Fruit fly (Drosophila melanogaster) whole organism, embryonic: ENCODE data around the gene PpV.

Experiments
- B-H1 ChIP-seq: fragments of 200-800 bp; sonication (Bioruptor generic); IDR thresholded peaks from 3 replicates; pipeline ENCODE4 v1.3.6; 2022; ENCODE audit warnings: missing biosample characterization, missing genetic modification characterization
- CG10274 ChIP-seq: fragments of 200-800 bp; sonication (Bioruptor generic); optimal IDR thresholded peaks from 3 replicates; lab custom pipeline; 2017; ENCODE audit warnings: missing biosample characterization, mild to moderate bottlenecking, missing genetic modification characterization
- CG10565 ChIP-seq: fragments of 200-800 bp; sonication (Bioruptor generic); optimal IDR thresholded peaks from 3 replicates; lab custom pipeline; 2016; ENCODE audit warnings: missing biosample characterization, mild to moderate bottlenecking, missing genetic modification characterization
- CG10959 ChIP-seq: fragments of 200-800 bp; sonication (Bioruptor generic); IDR thresholded peaks from 2 replicates; pipeline ENCODE4 v1.3.6; 2022; ENCODE audit warnings: missing biosample characterization, missing genetic modification characterization
- CG11085 ChIP-seq: fragments of 200-800 bp; sonication (Bioruptor generic); IDR thresholded peaks from 2 replicates; pipeline ENCODE4 v1.3.6; 2022; ENCODE audit warnings: missing biosample characterization, missing genetic modification characterization
- CG11093 ChIP-seq: fragments of 200-800 bp; sonication (Bioruptor generic); IDR thresholded peaks from 3 replicates; pipeline ENCODE4 v1.3.6; 2022; ENCODE audit warnings: missing biosample characterization, missing genetic modification characterization
- CG12071 ChIP-seq: fragments of 200-800 bp; sonication (Bioruptor generic); optimal IDR thresholded peaks from 3 replicates; lab custom pipeline; 2018; ENCODE audit warnings: missing biosample characterization, mild to moderate bottlenecking, missing genetic modification characterization
- CG12744 ChIP-seq: fragments of 200-800 bp; sonication (Bioruptor generic); optimal IDR thresholded peaks from 2 replicates; lab custom pipeline; 2016; ENCODE audit warnings: missing biosample characterization, missing genetic modification characterization
- CG13424 ChIP-seq: fragments of 200-800 bp; sonication (Bioruptor generic); optimal IDR thresholded peaks from 2 replicates; lab custom pipeline; 2019; ENCODE audit warnings: missing biosample characterization, mild to moderate bottlenecking, missing genetic modification characterization, moderate library complexity
- CG13624 ChIP-seq: fragments of 200-800 bp; sonication (Bioruptor generic); optimal IDR thresholded peaks from 2 replicates; lab custom pipeline; 2016; ENCODE audit warnings: missing biosample characterization, missing genetic modification characterization
- CG13775 ChIP-seq: fragments of 200-800 bp; sonication (Bioruptor generic); optimal IDR thresholded peaks from 3 replicates; lab custom pipeline; 2017; ENCODE audit warnings: missing biosample characterization, mild to moderate bottlenecking, missing genetic modification characterization
- CG14667 ChIP-seq: fragments of 200-800 bp; sonication (Bioruptor generic); IDR thresholded peaks from 2 replicates; pipeline ENCODE4 v1.3.6; 2022; ENCODE audit warnings: missing biosample characterization, missing genetic modification characterization
- CG15011 ChIP-seq: fragments of 200-800 bp; sonication (Bioruptor generic); optimal IDR thresholded peaks from 3 replicates; lab custom pipeline; 2018; ENCODE audit warnings: missing biosample characterization, mild to moderate bottlenecking, missing genetic modification characterization
- CG15479 ChIP-seq: fragments of 200-800 bp; sonication (Bioruptor generic); optimal IDR thresholded peaks from 3 replicates; lab custom pipeline; 2019; ENCODE audit warnings: missing biosample characterization, mild to moderate bottlenecking, missing genetic modification characterization, moderate library complexity
- CG1603 ChIP-seq: fragments of 200-800 bp; sonication (Bioruptor generic); optimal IDR thresholded peaks from 2 replicates; lab custom pipeline; 2019; ENCODE audit warnings: missing biosample characterization, mild to moderate bottlenecking, missing genetic modification characterization, moderate library complexity
- CG1647 ChIP-seq: fragments of 200-800 bp; sonication (Bioruptor generic); optimal IDR thresholded peaks from 3 replicates; lab custom pipeline; 2016; ENCODE audit warnings: missing biosample characterization, missing genetic modification characterization
- CG17612 ChIP-seq: fragments of 200-800 bp; sonication (Bioruptor generic); IDR thresholded peaks from 2 replicates; pipeline ENCODE4 v1.3.6; 2022; ENCODE audit warnings: missing biosample characterization, missing genetic modification characterization
- CG2120 ChIP-seq: fragments of 200-800 bp; sonication (Bioruptor generic); optimal IDR thresholded peaks from 3 replicates; lab custom pipeline; 2016; ENCODE audit warnings: missing biosample characterization, missing genetic modification characterization
- CG2202 ChIP-seq: fragments of 200-800 bp; sonication (Bioruptor generic); optimal IDR thresholded peaks from 2 replicates; lab custom pipeline; 2018; ENCODE audit warnings: missing biosample characterization, mild to moderate bottlenecking, missing genetic modification characterization
- CG4282 ChIP-seq: fragments of 200-800 bp; sonication (Bioruptor generic); optimal IDR thresholded peaks from 2 replicates; lab custom pipeline; 2016; ENCODE audit warnings: missing biosample characterization, missing genetic modification characterization
- CG6791 ChIP-seq: fragments of 200-800 bp; sonication (Bioruptor generic); IDR thresholded peaks from 3 replicates; pipeline ENCODE4 v1.3.6; 2022; ENCODE audit warnings: missing biosample characterization, missing genetic modification characterization; ENCODE audit not compliant: partially characterized antibody
- CG7786 ChIP-seq: fragments of 200-800 bp; sonication (Bioruptor generic); optimal IDR thresholded peaks from 2 replicates; lab custom pipeline; 2016; ENCODE audit warnings: missing biosample characterization, missing genetic modification characterization
- CG7928 ChIP-seq: fragments of 200-800 bp; sonication (Bioruptor generic); optimal IDR thresholded peaks from 2 replicates; lab custom pipeline; 2017; ENCODE audit warnings: missing biosample characterization, mild to moderate bottlenecking, missing genetic modification characterization
- CG8281 ChIP-seq: fragments of 200-800 bp; sonication (Bioruptor generic); optimal IDR thresholded peaks from 2 replicates; lab custom pipeline; 2018; ENCODE audit warnings: missing biosample characterization, mild to moderate bottlenecking, missing genetic modification characterization, moderate library complexity
- CG9437 ChIP-seq: fragments of 200-800 bp; sonication (Bioruptor generic); optimal IDR thresholded peaks from 2 replicates; lab custom pipeline; 2018; ENCODE audit warnings: missing biosample characterization, mild to moderate bottlenecking, missing genetic modification characterization
- CTCF ChIP-seq: fragments of 200-800 bp; sonication (Bioruptor generic); optimal IDR thresholded peaks from 2 replicates; lab custom pipeline; 2017; ENCODE audit warnings: missing biosample characterization, mild to moderate bottlenecking, missing genetic modification characterization, moderate library complexity
- Deaf1 ChIP-seq: fragments of 200-800 bp; optimal IDR thresholded peaks from 3 replicates; lab custom pipeline; 2019; ENCODE audit warnings: missing biosample characterization, mild to moderate bottlenecking, missing genetic modification characterization, moderate library complexity
- Dek ChIP-seq: fragments of 200-800 bp; sonication (Bioruptor generic); optimal IDR thresholded peaks from 3 replicates; lab custom pipeline; 2019; ENCODE audit warnings: missing biosample characterization, mild to moderate bottlenecking, missing genetic modification characterization, moderate library complexity
- Fer3 ChIP-seq: fragments of 200-800 bp; sonication (Bioruptor generic); optimal IDR thresholded peaks from 2 replicates; lab custom pipeline; 2018; ENCODE audit warnings: missing biosample characterization, mild to moderate bottlenecking, missing genetic modification characterization, moderate library complexity
- Gug ChIP-seq: fragments of 200-800 bp; sonication (Bioruptor generic); IDR thresholded peaks from 4 replicates; pipeline ENCODE4 v1.3.6; 2022; ENCODE audit warnings: missing biosample characterization, missing genetic modification characterization
- HLH54F ChIP-seq: fragments of 200-800 bp; sonication (Bioruptor generic); optimal IDR thresholded peaks from 3 replicates; lab custom pipeline; 2016; ENCODE audit warnings: missing biosample characterization, missing genetic modification characterization
- Hmr ChIP-seq: fragments of 200-800 bp; sonication (Bioruptor generic); optimal IDR thresholded peaks from 3 replicates; lab custom pipeline; 2017; ENCODE audit warnings: mild to moderate bottlenecking, missing biosample characterization, missing genetic modification reagents, missing genetic modification characterization
- Hsf ChIP-seq: fragments of 200-800 bp; sonication (Bioruptor generic); optimal IDR thresholded peaks from 3 replicates; lab custom pipeline; 2016; ENCODE audit warnings: missing biosample characterization, missing genetic modification characterization
- Jarid2 ChIP-seq: fragments of 200-800 bp; sonication (Bioruptor generic); optimal IDR thresholded peaks from 3 replicates; lab custom pipeline; 2017; ENCODE audit warnings: mild to moderate bottlenecking, missing biosample characterization, missing genetic modification reagents, missing genetic modification characterization
- Lim3 ChIP-seq: fragments of 200-800 bp; sonication (Bioruptor generic); IDR thresholded peaks from 2 replicates; pipeline ENCODE4 v1.3.6; 2022; ENCODE audit warnings: missing biosample characterization, missing genetic modification characterization
- Lpt ChIP-seq: fragments of >200 bp; optimal IDR thresholded peaks from 2 replicates; lab custom pipeline; 2018; ENCODE audit warnings: missing biosample characterization, missing genetic modification characterization
- NC2α ChIP-seq: fragments of 200-800 bp; sonication (Bioruptor generic); optimal IDR thresholded peaks from 2 replicates; lab custom pipeline; 2016; ENCODE audit warnings: missing biosample characterization, missing genetic modification characterization
- NC2β ChIP-seq: fragments of 200-800 bp; sonication (Bioruptor generic); optimal IDR thresholded peaks from 2 replicates; lab custom pipeline; 2016; ENCODE audit warnings: missing biosample characterization, missing genetic modification characterization
- Sry-β ChIP-seq: fragments of 200-800 bp; sonication (Bioruptor generic); optimal IDR thresholded peaks from 2 replicates; lab custom pipeline; 2018; ENCODE audit warnings: missing biosample characterization, mild to moderate bottlenecking, missing genetic modification characterization, moderate library complexity
- Stat92E ChIP-seq, 3 experiments: fragments of >200 bp in 2 of 3; fragments of 200-800 bp in 1 of 3; sonication (Bioruptor generic) in 1 of 3; optimal IDR thresholded peaks; 2 replicates each; lab custom pipeline; 2017 to 2019; ENCODE audit warnings: missing biosample characterization in 3 of 3, missing genetic modification characterization in 3 of 3, mild to moderate bottlenecking in 1 of 3, moderate library complexity in 1 of 3
- Taf1 ChIP-seq: fragments of 200-800 bp; sonication (Bioruptor generic); IDR thresholded peaks from 2 replicates; pipeline ENCODE4 v1.3.6; 2022; ENCODE audit warnings: missing biosample characterization, missing genetic modification characterization
- Xrp1 ChIP-seq: fragments of 200-800 bp; sonication (Bioruptor generic); IDR thresholded peaks from 2 replicates; pipeline ENCODE4 v1.3.6; 2022; ENCODE audit warnings: missing biosample characterization, missing genetic modification characterization
- YL-1 ChIP-seq: fragments of 200-800 bp; sonication (Bioruptor generic); optimal IDR thresholded peaks from 3 replicates; lab custom pipeline; 2017; ENCODE audit warnings: missing biosample characterization, mild to moderate bottlenecking, missing genetic modification characterization
- crol ChIP-seq: fragments of 200-800 bp; sonication (Bioruptor generic); IDR thresholded peaks from 2 replicates; pipeline ENCODE4 v1.3.6; 2022; ENCODE audit warnings: missing biosample characterization, missing genetic modification characterization
- danr ChIP-seq: fragments of 200-800 bp; sonication (Bioruptor generic); IDR thresholded peaks from 2 replicates; pipeline ENCODE4 v1.3.6; 2022; ENCODE audit warnings: missing biosample characterization, missing genetic modification characterization
- emc ChIP-seq: fragments of 200-800 bp; sonication (Bioruptor generic); optimal IDR thresholded peaks from 2 replicates; lab custom pipeline; 2016; ENCODE audit warnings: missing biosample characterization, missing genetic modification characterization
- ewg ChIP-seq: fragments of 200-800 bp; sonication (Bioruptor generic); optimal IDR thresholded peaks from 3 replicates; lab custom pipeline; 2017; ENCODE audit warnings: mild to moderate bottlenecking, missing biosample characterization, missing genetic modification reagents, missing genetic modification characterization
- lola ChIP-seq, 3 experiments: fragments of >200 bp in 2 of 3; fragments of 200-800 bp in 1 of 3; sonication (Bioruptor generic) in 1 of 3; optimal IDR thresholded peaks; 2 replicates each; lab custom pipeline; 2017 to 2019; ENCODE audit warnings: missing biosample characterization in 3 of 3, missing genetic modification characterization in 3 of 3, mild to moderate bottlenecking in 1 of 3, moderate library complexity in 1 of 3
- pita ChIP-seq: fragments of 200-800 bp; sonication (Bioruptor generic); optimal IDR thresholded peaks from 2 replicates; lab custom pipeline; 2017; ENCODE audit warnings: missing biosample characterization, mild to moderate bottlenecking, missing genetic modification characterization
- tll ChIP-seq, 2 experiments: fragments of 200-800 bp in 1 of 2; fragments of >200 bp in 1 of 2; sonication (Bioruptor generic) in 1 of 2; optimal IDR thresholded peaks; 2 replicates each; lab custom pipeline; 2017 to 2019; ENCODE audit warnings: missing biosample characterization in 2 of 2, missing genetic modification characterization in 2 of 2, mild to moderate bottlenecking in 1 of 2, moderate library complexity in 1 of 2
- twi ChIP-seq: fragments of 200-800 bp; optimal IDR thresholded peaks from 2 replicates; lab custom pipeline; 2019; ENCODE audit warnings: missing biosample characterization, mild to moderate bottlenecking, missing genetic modification characterization, moderate library complexity
- zfh1 ChIP-seq: fragments of 200-800 bp; sonication (Bioruptor generic); IDR thresholded peaks from 3 replicates; pipeline ENCODE4 v1.3.6; 2022; ENCODE audit warnings: missing biosample characterization, missing genetic modification characterization

The PpV gene

dm6 chrX:6375636-6376035 lies 2.9 kb upstream of the PpV start (continued):
- no peak for TF ChIP-seq Sry-β (GFP tag; lab: Kevin White, UChicago)
- no peak for TF ChIP-seq CG11093 (GFP tag; lab: Robert Waterston, UW)
- no peak for TF ChIP-seq CG2202 (tag; lab: Kevin White, UChicago)
- no peak for TF ChIP-seq crol
- TF ChIP-seq CG4282 (GFP tag; lab: Kevin White, UChicago), result no peak
- peak; percentile 55; the same call in 1 of the 3 replicates for TF ChIP-seq zfh1
- no peak for TF ChIP-seq ewg (GFP tag; lab: Kevin White, UChicago)
- peak; percentile 42 for TF ChIP-seq Fer3
- TF ChIP-seq CG12071 (GFP tag; lab: Kevin White, UChicago), result peak; percentile 48
- peak; percentile 46 for TF ChIP-seq Hsf (GFP tag; lab: Kevin White, UChicago)
- peak; percentile 64 for TF ChIP-seq CG1603 (tag; lab: Kevin White, UChicago)
- no peak for TF ChIP-seq CG6791 (GFP tag; lab: Robert Waterston, UW)
- TF ChIP-seq Lim3 (GFP tag; lab: Robert Waterston, UW), result no peak
- TF ChIP-seq CG1647 (GFP tag; lab: Kevin White, UChicago), result no peak
- TF ChIP-seq CG7928, result no peak
- no peak for TF ChIP-seq CG14667 (GFP tag; lab: Robert Waterston, UW)
- peak; percentile 65 for TF ChIP-seq CG2120 (GFP tag; lab: Kevin White, UChicago)
- TF ChIP-seq CG10565 (GFP tag; lab: Kevin White, UChicago), result no peak
- TF ChIP-seq HLH54F (GFP tag; lab: Kevin White, UChicago), result peak; percentile 21
- no peak for TF ChIP-seq Lpt
- peak; percentile 37 for TF ChIP-seq CG15011 (GFP tag; lab: Kevin White, UChicago)
- no peak for TF ChIP-seq twi (tag; lab: Kevin White, UChicago)
- TF ChIP-seq CG15479 (GFP tag; lab: Kevin White, UChicago), result no peak
- no peak for TF ChIP-seq Taf1 (GFP tag; lab: Robert Waterston, UW)
- TF ChIP-seq Stat92E (GFP tag; optimal IDR thresholded peaks at IDR 0.05; lab: Kevin White, UChicago), result no peak
- TF ChIP-seq Jarid2 (GFP tag; lab: Kevin White, UChicago), result no peak
- TF ChIP-seq NC2α (GFP tag; lab: Kevin White, UChicago), result no peak
- TF ChIP-seq CG7786 (GFP tag; lab: Kevin White, UChicago), result peak; percentile 30
- TF ChIP-seq B-H1 (GFP tag; lab: Robert Waterston, UW), result no peak; the same call in 2 of the 3 replicates
- TF ChIP-seq NC2β, result no peak
- no peak; the same call in 3 of the 4 replicates for TF ChIP-seq Gug
- TF ChIP-seq Dek (tag; lab: Kevin White, UChicago), result peak; percentile 47
- TF ChIP-seq CTCF (GFP tag; lab: Kevin White, UChicago), result no peak
- TF ChIP-seq CG12744, result peak; percentile 12
- no peak for TF ChIP-seq YL-1 (GFP tag; lab: Kevin White, UChicago)
- peak; percentile 43 for TF ChIP-seq CG13424
- TF ChIP-seq CG10959 (GFP tag; lab: Robert Waterston, UW), result no peak
- TF ChIP-seq CG17612 (GFP tag; lab: Robert Waterston, UW), result no peak
- TF ChIP-seq Deaf1, result peak; percentile 8
- no peak for TF ChIP-seq pita (GFP tag; lab: Kevin White, UChicago)
- no peak for TF ChIP-seq CG11085 (GFP tag; lab: Robert Waterston, UW)
- TF ChIP-seq danr (GFP tag; lab: Robert Waterston, UW), result no peak
- peak; percentile 26; the same call in 1 of the 2 replicates for TF ChIP-seq Xrp1 (GFP tag; lab: Robert Waterston, UW)
- no peak for TF ChIP-seq CG10274 (GFP tag; lab: Kevin White, UChicago)
- TF ChIP-seq CG8281 (tag; lab: Kevin White, UChicago), result no peak
- no peak for TF ChIP-seq CG13775 (GFP tag; lab: Kevin White, UChicago)
- TF ChIP-seq CG9437 (GFP tag; lab: Kevin White, UChicago), result peak; percentile 1
- TF ChIP-seq CG13624 (GFP tag; lab: Kevin White, UChicago), result peak; percentile 51
- no peak for TF ChIP-seq lola (GFP tag; optimal IDR thresholded peaks at IDR 0.05; lab: Kevin White, UChicago)
- no peak for TF ChIP-seq tll (GFP tag; optimal IDR thresholded peaks at IDR 0.05; lab: Kevin White, UChicago)
- no peak for TF ChIP-seq emc (GFP tag; lab: Kevin White, UChicago)
- TF ChIP-seq Hmr (GFP tag; lab: Kevin White, UChicago), result peak; percentile 67
